Fruit fly (Drosophila melanogaster): ENCODE results near the gene CG2924.

Gene CG2924

dm6 chrX:2306307-2306706, 35.7 kb upstream of the CG2924 start (continued):
- TF ChIP-seq wor (GFP tag; IDR thresholded peaks at IDR 0.05) (peak; percentile 22; the same call in 1 of the 2 replicates), zf30C (GFP tag; optimal IDR thresholded peaks at IDR 0.05) (no peak), CG6791 (GFP tag; IDR thresholded peaks at IDR 0.05; ENCODE audit: partially characterized antibody) (no peak), Hr51 (GFP tag; optimal IDR thresholded peaks at IDR 0.05) (peak; percentile 25 to 88), Xrp1 (GFP tag; IDR thresholded peaks at IDR 0.05) (peak; percentile 61), CG1233 (GFP tag; optimal IDR thresholded peaks at IDR 0.05) (peak; percentile 46), Fer2 (tag; optimal IDR thresholded peaks at IDR 0.05) (no peak), h (optimal IDR thresholded peaks at IDR 0.05) (no peak), pros (GFP tag; optimal IDR thresholded peaks at IDR 0.05) (no peak), CG32532 (GFP tag; IDR thresholded peaks at IDR 0.05) (peak; percentile 15; the same call in 1 of the 2 replicates), ems (GFP tag; optimal IDR thresholded peaks at IDR 0.05) (peak; percentile 46), Gug (GFP tag; IDR thresholded peaks at IDR 0.05) (no peak; the same call in 3 of the 4 replicates), trh (GFP tag; optimal IDR thresholded peaks at IDR 0.05) (no peak), CG12299 (tag; optimal IDR thresholded peaks at IDR 0.05) (peak; percentile 17), wdn (GFP tag; IDR thresholded peaks at IDR 0.05) (no peak), klu (GFP tag; IDR thresholded peaks at IDR 0.05) (no peak), sens (GFP tag) (peak; percentile 91), CG8359 (GFP tag; optimal IDR thresholded peaks at IDR 0.05; ENCODE audit: borderline replicate concordance) (peak; percentile 2), ato (GFP tag; IDR thresholded peaks at IDR 0.05; ENCODE audit: partially characterized antibody) (no peak), Dip2 (GFP tag; IDR thresholded peaks at IDR 0.05) (0 out of 2 replicates have a peak, but pooled peaks have one; percentile 8), Rfx (GFP tag; IDR thresholded peaks at IDR 0.05) (0 out of 2 replicates have a peak, but pooled peaks have one; percentile 19), Med (GFP tag) (peak; percentile 88), tx (GFP tag; optimal IDR thresholded peaks at IDR 0.05) (peak; percentile 45), tin (GFP tag; optimal IDR thresholded peaks at IDR 0.05) (peak; percentile 23), abd-A (tag; optimal IDR thresholded peaks at IDR 0.05) (no peak), CG34376 (GFP tag; optimal IDR thresholded peaks at IDR 0.05) (no peak), Dref (GFP tag; IDR thresholded peaks at IDR 0.05) (no peak), toy (GFP tag; IDR thresholded peaks at IDR 0.05) (no peak), CG7372 (GFP tag; IDR thresholded peaks at IDR 0.05) (0 out of 2 replicates have a peak, but pooled peaks have one; percentile 40), Ets97D (GFP tag; optimal IDR thresholded peaks at IDR 0.05) (no peak), gcm (GFP tag; optimal IDR thresholded peaks at IDR 0.05) (no peak), CG7928 (GFP tag; optimal IDR thresholded peaks at IDR 0.05) (no peak), B-H1 (GFP tag; IDR thresholded peaks at IDR 0.05) (peak; percentile 51; the same call in 2 of the 3 replicates), CG18262 (tag; optimal IDR thresholded peaks at IDR 0.05) (peak; percentile 59), CG17612 (GFP tag; IDR thresholded peaks at IDR 0.05) (no peak), Jarid2 (GFP tag; optimal IDR thresholded peaks at IDR 0.05) (peak; percentile 1), gsb (GFP tag; IDR thresholded peaks at IDR 0.05) (peak; percentile 43; the same call in 1 of the 2 replicates), bigmax (GFP tag; optimal IDR thresholded peaks at IDR 0.05) (no peak), CG4820 (GFP tag; optimal IDR thresholded peaks at IDR 0.05) (peak; percentile 28), Trl (optimal IDR thresholded peaks at IDR 0.05) (no peak), Trl (GFP tag; optimal IDR thresholded peaks at IDR 0.05) (no peak), maf-S (GFP tag; optimal IDR thresholded peaks at IDR 0.05) (no peak), Bgb (GFP tag; IDR thresholded peaks at IDR 0.05; ENCODE audit: partially characterized antibody) (no peak), shn (GFP tag; optimal IDR thresholded peaks at IDR 0.05) (peak; percentile 53), Dek (tag; optimal IDR thresholded peaks at IDR 0.05) (peak; percentile 61), pfk (GFP tag; optimal IDR thresholded peaks at IDR 0.05) (no peak), phol (tag; optimal IDR thresholded peaks at IDR 0.05) (peak; percentile 69), CG12236 (GFP tag; optimal IDR thresholded peaks at IDR 0.05) (peak; percentile 17), H2.0 (GFP tag; IDR thresholded peaks at IDR 0.05) (no peak), CG12942 (GFP tag; optimal IDR thresholded peaks at IDR 0.05) (peak; percentile 38), zfh2 (GFP tag; optimal IDR thresholded peaks at IDR 0.05) (peak; percentile 2), Fer3 (tag; optimal IDR thresholded peaks at IDR 0.05) (peak; percentile 24)

Measured in whole organism, embryonic.